Worm (Caenorhabditis elegans) whole organism, midembryonic: ENCODE data around the gene srh-274.
"Not testable (repeated sequence)": the region's sequence is repeated elsewhere in the genome, so short reads cannot be mapped to it uniquely, and the experiment has no call there.

ENCODE experiments used
- T22C8.4 ChIP-seq: fragments of 200-800 bp; sonication (Bioruptor generic); IDR thresholded peaks from 2 replicates; pipeline ENCODE4 v1.3.6; 2022; ENCODE audit warnings: missing genetic modification characterization, missing compliant biosample characterization
- cog-1 ChIP-seq: sonication (generic microtip); optimal IDR thresholded peaks from 2 replicates; lab custom pipeline; 2016; ENCODE audit warnings: missing genetic modification characterization, missing compliant biosample characterization
- flt-1 ChIP-seq: fragments of 200-800 bp; sonication (Bioruptor generic); IDR thresholded peaks from 2 replicates; pipeline ENCODE4 v1.3.6; 2022; ENCODE audit warnings: missing genetic modification characterization, missing compliant biosample characterization
- klf-2 ChIP-seq: fragments of 200-800 bp; sonication (Bioruptor generic); conservative IDR thresholded peaks from 2 replicates; pipeline ENCODE4 v1.3.6; 2022; ENCODE audit warnings: missing genetic modification reagents, missing genetic modification characterization, missing compliant biosample characterization
- med-1 ChIP-seq: sonication (generic microtip); optimal IDR thresholded peaks from 2 replicates; lab custom pipeline; 2017; ENCODE audit warnings: missing genetic modification characterization, mild to moderate bottlenecking, missing compliant biosample characterization, antibody characterized with exemption, missing genetic modification reagents; ENCODE audit not compliant: insufficient read depth
- ref-1 ChIP-seq: fragments of 200-800 bp; sonication (Bioruptor generic); conservative IDR thresholded peaks from 2 replicates; pipeline ENCODE4 v1.3.6; 2022; ENCODE audit warnings: missing genetic modification reagents, missing genetic modification characterization, missing compliant biosample characterization
- tab-1 ChIP-seq: fragments of 200-800 bp; sonication (Bioruptor generic); IDR thresholded peaks from 2 replicates; pipeline ENCODE4 v1.3.6; 2022; ENCODE audit warnings: missing genetic modification characterization, missing compliant biosample characterization
- ztf-23 ChIP-seq: fragments of 200-800 bp; sonication (Bioruptor generic); IDR thresholded peaks from 2 replicates; pipeline ENCODE4 v1.3.6; 2022; ENCODE audit warnings: missing genetic modification reagents, missing genetic modification characterization, missing compliant biosample characterization
- ztf-29 ChIP-seq: fragments of 200-800 bp; sonication (Bioruptor generic); IDR thresholded peaks from 2 replicates; pipeline ENCODE4 v1.3.6; 2022; ENCODE audit warnings: missing genetic modification reagents, missing genetic modification characterization, missing compliant biosample characterization

The srh-274 gene

DNA sequence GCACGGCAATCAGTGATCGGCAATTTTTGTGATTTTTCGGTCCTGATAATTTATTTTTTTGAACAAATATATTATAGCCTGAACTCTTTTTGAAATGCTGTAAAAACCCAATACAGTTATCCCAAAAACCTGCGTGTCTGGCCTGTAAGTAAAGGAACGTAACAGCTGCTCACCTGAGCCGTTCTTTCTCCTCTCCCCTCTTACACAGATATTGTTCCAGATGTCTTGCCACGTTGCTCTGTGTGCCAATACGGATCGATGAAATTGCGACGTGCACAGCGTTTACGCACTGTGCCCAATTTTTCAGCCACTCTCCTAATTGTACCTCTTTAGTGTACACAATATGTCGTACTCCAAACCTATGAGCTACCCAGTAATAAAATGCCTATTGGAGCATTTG, 24.3 kb upstream of the srh-274 start, which contains the start of gene sdz-4:
sdz-4 (plus strand) TSS at position 301 of the 400 bp plus-strand sequence.
- TF ChIP-seq cog-1 (no peak), ztf-23 (no peak), flt-1 (GFP tag; lab: Robert Waterston, UW) (no peak), ztf-29 (GFP tag; lab: Robert Waterston, UW) (no peak), med-1 (GFP tag; lab: Kevin White, UChicago) (no peak), klf-2 (GFP tag; lab: Robert Waterston, UW) (no peak), T22C8.4 (GFP tag; lab: Robert Waterston, UW) (no peak), tab-1 (no peak)

DNA sequence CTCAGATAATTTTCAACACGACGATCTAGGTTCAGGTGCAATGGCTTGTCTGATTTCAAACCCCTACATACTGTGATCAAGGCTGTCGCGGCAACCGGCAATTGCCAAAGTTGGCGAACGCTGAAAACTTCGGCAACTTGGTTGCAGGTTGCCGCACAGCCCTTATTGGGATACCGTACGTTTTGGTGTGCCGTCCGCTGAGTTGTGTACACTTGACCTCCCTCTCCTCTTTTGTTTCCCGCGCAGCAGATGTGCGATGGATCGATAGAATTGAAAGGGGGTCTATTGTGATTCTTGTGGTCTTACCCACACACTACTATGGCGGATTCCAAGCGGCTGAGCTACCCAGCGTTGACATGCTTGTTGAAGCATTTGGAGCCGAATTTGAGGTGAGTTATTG, 22.7 kb upstream of the srh-274 start, which contains the start of the genes C32B5.18 and C32B5.7:
C32B5.18 (plus strand) TSS at position 301 of the 400 bp plus-strand sequence.
C32B5.7 (plus strand) TSS at position 311 of the 400 bp plus-strand sequence.
- no peak for TF ChIP-seq ref-1
- TF ChIP-seq ztf-23: no peak
- no peak for TF ChIP-seq med-1 (GFP tag; lab: Kevin White, UChicago)
- no peak for TF ChIP-seq klf-2 (GFP tag; lab: Robert Waterston, UW)
- TF ChIP-seq flt-1 (GFP tag; lab: Robert Waterston, UW): no peak
- no peak for TF ChIP-seq T22C8.4 (GFP tag; lab: Robert Waterston, UW)
- no peak for TF ChIP-seq cog-1

ce11 chrII:961961-962360, 21.0 kb upstream of the srh-274 start, which contains the start of gene C32B5.13:
TSS of gene C32B5.13 (minus strand) at chrII:962061.
- TF ChIP-seq ztf-23: no peak
- no peak for TF ChIP-seq T22C8.4 (GFP tag; lab: Robert Waterston, UW)
- TF ChIP-seq med-1 (GFP tag; lab: Kevin White, UChicago): no peak
- no peak for TF ChIP-seq cog-1
- no peak for TF ChIP-seq ref-1

DNA sequence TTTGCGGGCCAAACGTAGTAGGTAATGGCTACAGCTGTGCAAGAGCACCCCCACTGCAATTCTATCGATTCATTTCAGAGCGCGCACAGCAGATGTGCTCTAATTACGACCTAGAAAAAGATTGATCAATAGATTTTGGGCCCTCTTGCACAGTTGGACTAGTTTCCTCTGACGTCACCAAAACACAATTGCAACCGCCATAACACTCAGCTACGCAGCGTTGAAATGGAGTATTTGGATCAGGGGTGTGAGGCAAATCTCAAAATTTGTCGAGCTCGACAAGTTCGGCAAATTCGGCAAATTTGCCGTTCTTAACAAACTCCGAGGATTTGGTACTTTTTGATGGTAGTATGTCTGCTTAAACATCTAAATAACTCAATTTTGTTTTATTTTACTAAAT, 16.0 kb upstream of the srh-274 start, which contains the start of gene fbxc-18:
fbxc-18 (minus strand) TSS at position 101 of the 400 bp plus-strand sequence.
- not testable (repeated sequence) for TF ChIP-seq ztf-29 (GFP tag; lab: Robert Waterston, UW); klf-2 (GFP tag; lab: Robert Waterston, UW); med-1 (GFP tag; lab: Kevin White, UChicago)

- not testable (repeated sequence) for TF ChIP-seq med-1 (GFP tag; lab: Kevin White, UChicago); T22C8.4 (GFP tag; lab: Robert Waterston, UW); flt-1 (GFP tag; lab: Robert Waterston, UW)
Measured at ce11 chrII:968106-968505, 14.8 kb upstream of the srh-274 start, which contains the start of gene C32B5.6. TSS of gene C32B5.6 (plus strand) at chrII:968406.

DNA sequence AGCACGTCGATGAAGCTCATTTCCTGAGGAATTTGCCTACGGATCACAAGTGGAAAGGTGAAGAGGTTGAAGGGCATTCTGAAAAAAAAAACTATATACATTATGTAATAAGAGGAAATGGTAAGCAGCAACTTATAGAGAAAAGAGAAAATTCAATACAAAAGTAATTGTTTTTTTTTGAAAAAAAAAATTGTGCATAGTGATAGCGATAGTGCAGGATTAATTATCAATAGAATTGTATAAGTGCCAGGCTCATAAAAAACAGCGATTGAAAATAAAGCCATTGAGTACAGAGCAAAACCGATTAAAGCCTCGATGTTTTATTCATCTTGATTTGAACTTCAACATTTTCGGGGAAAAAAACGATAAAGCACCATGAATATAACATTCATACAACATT, 10.1 kb upstream of the srh-274 start, which contains the start of gene C32B5.15:
C32B5.15 (minus strand) TSS at position 101 of the 400 bp plus-strand sequence.
- TF ChIP-seq ztf-29 (GFP tag; lab: Robert Waterston, UW): no peak
- no peak for TF ChIP-seq ztf-23
- TF ChIP-seq cog-1: no peak
- no peak for TF ChIP-seq flt-1 (GFP tag; lab: Robert Waterston, UW)
- no peak for TF ChIP-seq ref-1
- no peak for TF ChIP-seq med-1 (GFP tag; lab: Kevin White, UChicago)
- no peak for TF ChIP-seq T22C8.4 (GFP tag; lab: Robert Waterston, UW)
- no peak for TF ChIP-seq klf-2 (GFP tag; lab: Robert Waterston, UW)
- TF ChIP-seq tab-1: no peak

DNA sequence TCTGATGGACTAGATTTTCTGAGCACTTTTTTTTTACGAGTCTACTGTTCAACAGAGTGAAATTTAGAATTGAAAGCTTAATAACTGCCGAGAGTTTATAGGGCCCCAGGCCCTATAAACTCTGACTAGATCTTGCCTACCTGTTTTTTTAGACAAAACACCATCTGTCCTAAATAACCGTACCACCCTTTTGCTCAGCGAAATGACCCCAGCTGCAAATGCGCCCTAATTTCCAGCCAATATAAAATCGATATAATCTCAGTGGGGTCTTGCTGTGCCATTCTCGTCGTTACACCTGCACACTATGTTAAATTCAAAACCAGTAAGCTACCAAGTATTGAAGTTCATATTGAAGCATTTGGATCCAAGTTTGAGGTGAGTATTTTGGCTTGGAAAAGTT, 8.9 kb upstream of the srh-274 start, which contains the start of gene fbxc-14:
fbxc-14 (plus strand) TSS at position 301 of the 400 bp plus-strand sequence.
- no peak for TF ChIP-seq ztf-23
- TF ChIP-seq ref-1: no peak
- TF ChIP-seq med-1 (GFP tag; lab: Kevin White, UChicago): no peak
- TF ChIP-seq ztf-29 (GFP tag; lab: Robert Waterston, UW): no peak
- no peak for TF ChIP-seq klf-2 (GFP tag; lab: Robert Waterston, UW)
- TF ChIP-seq flt-1 (GFP tag; lab: Robert Waterston, UW): no peak
- no peak for TF ChIP-seq cog-1
- no peak for TF ChIP-seq T22C8.4 (GFP tag; lab: Robert Waterston, UW)
- no peak for TF ChIP-seq tab-1

- TF ChIP-seq ref-1 (no peak), cog-1 (no peak), ztf-23 (no peak), T22C8.4 (GFP tag; lab: Robert Waterston, UW) (no peak), klf-2 (GFP tag; lab: Robert Waterston, UW) (no peak), flt-1 (GFP tag; lab: Robert Waterston, UW) (no peak), tab-1 (no peak), med-1 (GFP tag; lab: Kevin White, UChicago) (no peak), ztf-29 (GFP tag; lab: Robert Waterston, UW) (no peak)
Measured at ce11 chrII:979135-979534, 3.8 kb upstream of the srh-274 start, which contains the start of the genes fbxc-17 and fbxc-15. TSS of gene fbxc-17 (minus strand) at chrII:979235. TSS of gene fbxc-15 (plus strand) at chrII:979423.

DNA sequence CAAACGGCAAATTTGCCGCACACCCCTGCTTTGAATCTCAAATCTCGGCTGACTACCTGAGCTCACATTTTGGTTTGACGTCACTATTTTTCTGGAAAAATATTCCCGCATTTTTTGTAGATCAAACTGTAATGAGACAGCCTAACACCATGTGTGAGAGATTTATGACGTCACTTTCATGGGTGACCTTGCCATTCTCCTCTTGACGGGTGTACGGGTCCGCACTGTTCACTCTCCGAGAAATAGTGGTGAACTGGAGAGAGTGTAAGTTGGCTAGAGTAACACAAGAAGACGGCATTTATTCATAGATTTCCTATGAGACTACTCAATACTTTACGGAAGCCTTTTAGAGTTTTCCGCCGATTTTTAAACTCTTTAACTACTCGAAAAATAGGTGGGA, 2.8 kb downstream of the srh-274 start, which contains the start of gene fbxc-40:
fbxc-40 (plus strand) TSS at position 301 of the 400 bp plus-strand sequence.
- not testable (repeated sequence) for TF ChIP-seq med-1 (GFP tag; lab: Kevin White, UChicago); ref-1; klf-2 (GFP tag; lab: Robert Waterston, UW)

DNA sequence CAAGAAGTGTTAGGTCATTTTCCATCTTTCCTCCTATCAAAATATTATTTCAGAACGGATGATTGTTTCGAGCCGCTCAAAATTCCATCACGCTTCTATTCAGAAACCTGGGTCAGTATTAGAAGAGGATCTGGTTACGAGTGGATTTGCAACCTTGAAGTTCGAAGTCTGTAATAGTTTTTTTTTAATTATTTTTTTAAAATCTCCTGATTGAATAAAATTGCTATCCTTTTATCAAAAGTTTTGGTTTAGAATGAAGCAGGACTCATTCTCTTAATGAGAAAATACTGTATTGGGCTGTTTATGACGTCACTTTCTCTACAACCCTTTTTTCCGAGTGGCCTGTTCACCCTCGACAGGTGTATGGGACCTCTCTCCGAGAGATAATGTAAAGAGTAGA, 5.5 kb downstream of the srh-274 start, which contains the start of gene fbxc-39:
fbxc-39 (plus strand) TSS at position 301 of the 400 bp plus-strand sequence.
- TF ChIP-seq ztf-29 (GFP tag; lab: Robert Waterston, UW) (no peak), flt-1 (GFP tag; lab: Robert Waterston, UW) (no peak), T22C8.4 (GFP tag; lab: Robert Waterston, UW) (no peak), cog-1 (no peak), klf-2 (GFP tag; lab: Robert Waterston, UW) (no peak), med-1 (GFP tag; lab: Kevin White, UChicago) (no peak), ztf-23 (no peak), ref-1 (no peak), tab-1 (no peak)
